Fruit fly (Drosophila melanogaster) whole organism, embryonic: Measurements from ENCODE around the gene Zn72D.

Source experiments
- Abd-B ChIP-seq: fragments of 200-800 bp; sonication (Bioruptor generic); optimal IDR thresholded peaks from 2 replicates; lab custom pipeline; 2018; ENCODE audit warnings: missing biosample characterization, mild to moderate bottlenecking, missing genetic modification characterization, moderate library complexity
- Aef1 ChIP-seq: fragments of 200-800 bp; sonication (Bioruptor generic); IDR thresholded peaks from 3 replicates; pipeline ENCODE4 v1.3.6; 2022; ENCODE audit warnings: missing biosample characterization, missing genetic modification characterization
- B-H1 ChIP-seq: fragments of 200-800 bp; sonication (Bioruptor generic); IDR thresholded peaks from 3 replicates; pipeline ENCODE4 v1.3.6; 2022; ENCODE audit warnings: missing biosample characterization, missing genetic modification characterization
- BEAF-32 ChIP-seq: fragments of 200-800 bp; sonication (Bioruptor generic); optimal IDR thresholded peaks from 3 replicates; lab custom pipeline; 2017; ENCODE audit warnings: missing biosample characterization, missing genetic modification characterization, mild to moderate bottlenecking, moderate library complexity, missing genetic modification reagents
- BtbVII ChIP-seq: fragments of 200-800 bp; sonication (Bioruptor generic); optimal IDR thresholded peaks from 3 replicates; lab custom pipeline; 2017; ENCODE audit warnings: missing biosample characterization, mild to moderate bottlenecking, missing genetic modification characterization
- Bteb2 ChIP-seq: fragments of 200-800 bp; sonication (Bioruptor generic); optimal IDR thresholded peaks from 2 replicates; lab custom pipeline; 2016; ENCODE audit warnings: missing biosample characterization, missing genetic modification characterization
- CG10267 ChIP-seq: fragments of 200-800 bp; sonication (Bioruptor generic); optimal IDR thresholded peaks from 2 replicates; lab custom pipeline; 2018; ENCODE audit warnings: missing biosample characterization, mild to moderate bottlenecking, missing genetic modification characterization, moderate library complexity
- CG12236 ChIP-seq: fragments of 200-800 bp; sonication (Bioruptor generic); optimal IDR thresholded peaks from 2 replicates; lab custom pipeline; 2016; ENCODE audit warnings: missing biosample characterization, missing genetic modification characterization
- CG12391 ChIP-seq: fragments of 200-800 bp; sonication (Bioruptor generic); optimal IDR thresholded peaks from 3 replicates; lab custom pipeline; 2018; ENCODE audit warnings: missing biosample characterization, mild to moderate bottlenecking, missing genetic modification characterization, moderate library complexity
- CG12659 ChIP-seq: fragments of 200-800 bp; sonication (Bioruptor generic); optimal IDR thresholded peaks from 3 replicates; lab custom pipeline; 2017; ENCODE audit warnings: mild to moderate bottlenecking, missing biosample characterization, missing genetic modification reagents, missing genetic modification characterization
- CG14965 ChIP-seq: fragments of 200-800 bp; sonication (Bioruptor generic); optimal IDR thresholded peaks from 2 replicates; lab custom pipeline; 2016; ENCODE audit warnings: missing biosample characterization, missing genetic modification characterization, borderline replicate concordance
- CG1603 ChIP-seq: fragments of 200-800 bp; sonication (Bioruptor generic); optimal IDR thresholded peaks from 2 replicates; lab custom pipeline; 2019; ENCODE audit warnings: missing biosample characterization, mild to moderate bottlenecking, missing genetic modification characterization, moderate library complexity
- CG16813 ChIP-seq: fragments of 200-800 bp; sonication (Bioruptor generic); IDR thresholded peaks from 3 replicates; pipeline ENCODE4 v1.3.6; 2022; ENCODE audit warnings: missing biosample characterization, missing genetic modification characterization; ENCODE audit not compliant: partially characterized antibody
- CG17186 ChIP-seq: fragments of 200-800 bp; sonication (Bioruptor generic); optimal IDR thresholded peaks from 3 replicates; lab custom pipeline; 2017; ENCODE audit warnings: missing biosample characterization, missing genetic modification reagents, missing genetic modification characterization
- CG17612 ChIP-seq: fragments of 200-800 bp; sonication (Bioruptor generic); IDR thresholded peaks from 2 replicates; pipeline ENCODE4 v1.3.6; 2022; ENCODE audit warnings: missing biosample characterization, missing genetic modification characterization
- CG1792 ChIP-seq: fragments of 200-800 bp; sonication (Bioruptor generic); optimal IDR thresholded peaks from 2 replicates; lab custom pipeline; 2016; ENCODE audit warnings: missing biosample characterization, missing genetic modification characterization
- CG18599 ChIP-seq: fragments of 200-800 bp; sonication (Bioruptor generic); optimal IDR thresholded peaks from 3 replicates; lab custom pipeline; 2017; ENCODE audit warnings: missing biosample characterization, missing genetic modification characterization, mild to moderate bottlenecking, moderate library complexity, missing genetic modification reagents
- CG2116 ChIP-seq: fragments of 200-800 bp; sonication (Bioruptor generic); optimal IDR thresholded peaks from 3 replicates; lab custom pipeline; 2018; ENCODE audit warnings: missing biosample characterization, mild to moderate bottlenecking, missing genetic modification characterization
- CG30020 ChIP-seq: fragments of 200-800 bp; optimal IDR thresholded peaks from 2 replicates; lab custom pipeline; 2019; ENCODE audit warnings: missing biosample characterization, mild to moderate bottlenecking, missing genetic modification characterization, moderate library complexity
- CG32532 ChIP-seq: fragments of 200-800 bp; sonication (Bioruptor generic); IDR thresholded peaks from 2 replicates; pipeline ENCODE4 v1.3.6; 2022; ENCODE audit warnings: missing biosample characterization, missing genetic modification characterization
- CG9437 ChIP-seq: fragments of 200-800 bp; sonication (Bioruptor generic); optimal IDR thresholded peaks from 2 replicates; lab custom pipeline; 2018; ENCODE audit warnings: missing biosample characterization, mild to moderate bottlenecking, missing genetic modification characterization
- CG9797 ChIP-seq: fragments of 200-800 bp; sonication (Bioruptor generic); optimal IDR thresholded peaks from 3 replicates; lab custom pipeline; 2018; ENCODE audit warnings: missing biosample characterization, mild to moderate bottlenecking, missing genetic modification characterization
- CkIIα-i1 ChIP-seq: fragments of 200-800 bp; sonication (Bioruptor generic); IDR thresholded peaks from 2 replicates; pipeline ENCODE4 v1.3.6; 2022; ENCODE audit warnings: missing biosample characterization, missing genetic modification characterization
- D19A ChIP-seq: fragments of 200-800 bp; optimal IDR thresholded peaks from 3 replicates; lab custom pipeline; 2019; ENCODE audit warnings: missing biosample characterization, mild to moderate bottlenecking, missing genetic modification characterization, moderate library complexity
- Dp ChIP-seq: fragments of 200-800 bp; sonication (Bioruptor generic); optimal IDR thresholded peaks from 2 replicates; lab custom pipeline; 2018; ENCODE audit warnings: missing biosample characterization, mild to moderate bottlenecking, missing genetic modification characterization, moderate library complexity
- Dref ChIP-seq: fragments of 200-800 bp; sonication (Bioruptor generic); IDR thresholded peaks from 2 replicates; pipeline ENCODE4 v1.3.6; 2022; ENCODE audit warnings: missing biosample characterization, missing genetic modification characterization
- E2f2 ChIP-seq: fragments of 200-800 bp; sonication (Bioruptor generic); IDR thresholded peaks from 2 replicates; pipeline ENCODE4 v1.3.6; 2022; ENCODE audit warnings: missing biosample characterization, missing genetic modification characterization
- H2.0 ChIP-seq: fragments of 200-800 bp; sonication (Bioruptor generic); IDR thresholded peaks from 2 replicates; pipeline ENCODE4 v1.3.6; 2022; ENCODE audit warnings: missing biosample characterization, missing genetic modification characterization
- Hand ChIP-seq: fragments of 200-800 bp; sonication (Bioruptor generic); optimal IDR thresholded peaks from 2 replicates; lab custom pipeline; 2017; ENCODE audit warnings: mild to moderate bottlenecking, missing biosample characterization, missing genetic modification reagents, missing genetic modification characterization
- MBD-R2 ChIP-seq: fragments of 200-800 bp; sonication (Bioruptor generic); IDR thresholded peaks from 2 replicates; pipeline ENCODE4 v1.3.6; 2022; ENCODE audit warnings: missing biosample characterization, missing genetic modification characterization
- Med ChIP-seq: fragments of 200-800 bp; sonication (Bioruptor generic); peaks from one replicate; lab custom pipeline; 2016; ENCODE audit warnings: missing biosample characterization, missing genetic modification characterization, mild to moderate bottlenecking, inconsistent platforms, moderate library complexity
- NC2β ChIP-seq: fragments of 200-800 bp; sonication (Bioruptor generic); optimal IDR thresholded peaks from 2 replicates; lab custom pipeline; 2016; ENCODE audit warnings: missing biosample characterization, missing genetic modification characterization
- Nf-YB ChIP-seq: fragments of 200-800 bp; sonication (Bioruptor generic); optimal IDR thresholded peaks from 3 replicates; lab custom pipeline; 2019; ENCODE audit warnings: missing biosample characterization, mild to moderate bottlenecking, missing genetic modification characterization, moderate library complexity
- Optix ChIP-seq: fragments of 200-800 bp; sonication (Bioruptor generic); IDR thresholded peaks from 3 replicates; pipeline ENCODE4 v1.3.6; 2022; ENCODE audit warnings: missing biosample characterization, missing genetic modification characterization
- Usf ChIP-seq: fragments of 200-800 bp; sonication (Bioruptor generic); optimal IDR thresholded peaks from 2 replicates; lab custom pipeline; 2017; ENCODE audit warnings: missing genotype, missing biosample characterization, missing genetic modification characterization
- Xrp1 ChIP-seq: fragments of 200-800 bp; sonication (Bioruptor generic); IDR thresholded peaks from 2 replicates; pipeline ENCODE4 v1.3.6; 2022; ENCODE audit warnings: missing biosample characterization, missing genetic modification characterization
- YL-1 ChIP-seq: fragments of 200-800 bp; sonication (Bioruptor generic); optimal IDR thresholded peaks from 3 replicates; lab custom pipeline; 2017; ENCODE audit warnings: missing biosample characterization, mild to moderate bottlenecking, missing genetic modification characterization
- chif ChIP-seq, 2 experiments: fragments of 200-800 bp; sonication (Bioruptor generic); optimal IDR thresholded peaks; 3 replicates each; lab custom pipeline; 2016; ENCODE audit warnings: missing biosample characterization in 2 of 2, missing genetic modification characterization in 2 of 2
- esg ChIP-seq: fragments of 200-800 bp; sonication (Bioruptor generic); conservative IDR thresholded peaks from 2 replicates; pipeline ENCODE4 v1.3.6; 2022; ENCODE audit warnings: missing biosample characterization, missing genetic modification characterization
- gcm2 ChIP-seq: fragments of 200-800 bp; sonication (Bioruptor generic); optimal IDR thresholded peaks from 2 replicates; lab custom pipeline; 2016; ENCODE audit warnings: missing biosample characterization, missing genetic modification characterization
- gfzf ChIP-seq: fragments of 200-800 bp; sonication (Bioruptor generic); optimal IDR thresholded peaks from 2 replicates; lab custom pipeline; 2016; ENCODE audit warnings: missing biosample characterization, mild to moderate bottlenecking, missing genetic modification characterization, moderate library complexity
- gro ChIP-seq: fragments of 200-800 bp; sonication (Bioruptor generic); optimal IDR thresholded peaks from 2 replicates; lab custom pipeline; 2016; ENCODE audit warnings: missing biosample characterization, missing genetic modification characterization
- maf-S ChIP-seq: fragments of 200-800 bp; sonication (Bioruptor generic); optimal IDR thresholded peaks from 2 replicates; lab custom pipeline; 2016; ENCODE audit warnings: missing biosample characterization, missing genetic modification characterization
- phol ChIP-seq: fragments of 200-800 bp; sonication (Bioruptor generic); optimal IDR thresholded peaks from 3 replicates; lab custom pipeline; 2018; ENCODE audit warnings: missing biosample characterization, mild to moderate bottlenecking, missing genetic modification characterization, moderate library complexity
- pzg ChIP-seq: fragments of 200-800 bp; sonication (Bioruptor generic); optimal IDR thresholded peaks from 3 replicates; lab custom pipeline; 2018; ENCODE audit warnings: missing biosample characterization, mild to moderate bottlenecking, missing genetic modification characterization, moderate library complexity
- shn ChIP-seq: fragments of 200-800 bp; sonication (Bioruptor generic); optimal IDR thresholded peaks from 3 replicates; lab custom pipeline; 2016; ENCODE audit warnings: missing biosample characterization, missing genetic modification characterization
- stwl ChIP-seq: fragments of 200-800 bp; sonication (Bioruptor generic); optimal IDR thresholded peaks from 3 replicates; lab custom pipeline; 2018; ENCODE audit warnings: missing biosample characterization, mild to moderate bottlenecking, missing genetic modification characterization, moderate library complexity
- trem ChIP-seq: fragments of 200-800 bp; optimal IDR thresholded peaks from 3 replicates; lab custom pipeline; 2019; ENCODE audit warnings: missing biosample characterization, mild to moderate bottlenecking, missing genetic modification characterization, moderate library complexity
- tup ChIP-seq: fragments of 200-800 bp; sonication (Bioruptor generic); optimal IDR thresholded peaks from 2 replicates; lab custom pipeline; 2016; ENCODE audit warnings: missing biosample characterization, mild to moderate bottlenecking, missing genetic modification characterization, moderate library complexity

The Zn72D gene

dm6 chr3L:16121791-16122190 is 9.4 kb upstream of the Zn72D start, which contains the start of gene Strump (continued):
- TF ChIP-seq Usf: no peak
- TF ChIP-seq D19A: peak; percentile 43
- peak; percentile 95 for TF ChIP-seq E2f2 (GFP tag; lab: Robert Waterston, UW)
- peak; percentile 81 for TF ChIP-seq gfzf (GFP tag; lab: Kevin White, UChicago)
- TF ChIP-seq gro (GFP tag; lab: Kevin White, UChicago): peak; percentile 12
- peak; percentile 16 for TF ChIP-seq CG12659 (GFP tag; lab: Kevin White, UChicago)
- no peak for TF ChIP-seq Optix (GFP tag; lab: Robert Waterston, UW)
- peak; percentile 70 for TF ChIP-seq CG9797 (GFP tag; lab: Kevin White, UChicago)
- no peak for TF ChIP-seq tup (GFP tag; lab: Kevin White, UChicago)
- TF ChIP-seq pzg (GFP tag; lab: Kevin White, UChicago): peak; percentile 73
- TF ChIP-seq CG14965: no peak
- no peak for TF ChIP-seq Bteb2
- peak; percentile 78 for TF ChIP-seq YL-1 (GFP tag; lab: Kevin White, UChicago)
- TF ChIP-seq phol (tag; lab: Kevin White, UChicago): no peak
- no peak for TF ChIP-seq CG12236 (GFP tag; lab: Kevin White, UChicago)
- TF ChIP-seq Dp (GFP tag; lab: Kevin White, UChicago): peak; percentile 97
- TF ChIP-seq CG10267 (tag; lab: Kevin White, UChicago): peak; percentile 39
- peak; percentile 32 for TF ChIP-seq trem (tag; lab: Kevin White, UChicago)
- peak; percentile 30 for TF ChIP-seq BEAF-32 (GFP tag; lab: Kevin White, UChicago)
- TF ChIP-seq CG18599 (GFP tag; lab: Kevin White, UChicago): no peak
- no peak for TF ChIP-seq CG32532 (GFP tag; lab: Robert Waterston, UW)
- peak; percentile 25 for TF ChIP-seq CG2116 (GFP tag; lab: Kevin White, UChicago)
- TF ChIP-seq CG17186: no peak
- no peak for TF ChIP-seq CG16813 (GFP tag; lab: Robert Waterston, UW)
- TF ChIP-seq Med: peak; percentile 40
- no peak for TF ChIP-seq BtbVII (GFP tag; lab: Kevin White, UChicago)
- peak; percentile 68 for TF ChIP-seq MBD-R2
- TF ChIP-seq stwl (tag; lab: Kevin White, UChicago): peak; percentile 88
- TF ChIP-seq Aef1 (GFP tag; lab: Robert Waterston, UW): no peak

DNA sequence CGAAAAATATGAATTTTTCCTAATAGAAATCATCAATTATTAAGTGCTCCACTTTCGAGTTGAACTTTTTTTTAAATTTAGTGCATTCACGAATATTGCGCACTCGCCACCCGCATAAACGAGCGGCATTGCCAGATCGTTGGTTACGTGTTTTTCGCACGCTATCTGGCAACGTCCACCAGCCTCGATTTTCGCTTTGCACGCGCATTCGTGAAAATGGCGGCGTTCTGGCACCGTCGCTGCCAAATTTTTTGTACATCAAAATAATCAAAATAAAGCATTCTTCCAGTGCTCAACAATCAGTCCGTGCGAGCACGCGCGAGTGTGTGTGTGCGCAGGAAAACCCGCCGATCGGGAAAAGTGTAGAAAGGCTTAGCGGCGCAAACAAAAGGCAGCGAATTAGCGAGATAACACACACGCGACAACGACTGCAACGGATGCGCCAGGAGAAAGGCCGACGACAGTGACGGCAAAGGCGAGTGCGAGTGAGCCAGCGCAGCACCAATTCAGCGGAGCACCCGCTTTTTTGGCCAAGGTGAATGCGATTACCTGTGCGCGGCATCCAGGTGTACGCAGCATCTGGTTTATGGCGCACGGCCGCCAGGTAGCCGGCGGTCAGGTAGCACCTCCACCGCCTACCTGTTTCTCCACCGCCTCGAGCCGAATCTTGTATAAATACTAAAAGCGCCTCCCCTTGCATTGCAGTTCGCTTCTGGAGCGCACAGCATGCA is 1.3 kb upstream of the Zn72D start:
- TF ChIP-seq Nf-YB (GFP tag; lab: Kevin White, UChicago) (peak; percentile 67), Xrp1 (GFP tag; lab: Robert Waterston, UW) (peak; percentile 84), B-H1 (peak; percentile 71; the same call in 2 of the 3 replicates), maf-S (peak; percentile 82), NC2β (peak; percentile 73), Bteb2 (peak; percentile 73), Abd-B (GFP tag; lab: Kevin White, UChicago) (no peak), CkIIα-i1 (GFP tag; lab: Robert Waterston, UW) (no peak), gcm2 (GFP tag; lab: Kevin White, UChicago) (no peak), CG30020 (tag; lab: Kevin White, UChicago) (peak; percentile 59), CG17612 (GFP tag; lab: Robert Waterston, UW) (no peak), esg (GFP tag; lab: Robert Waterston, UW) (peak; percentile 75), chif (GFP tag; optimal IDR thresholded peaks at IDR 0.05; lab: Kevin White, UChicago) (peak; percentile 75 to 77), Dref (GFP tag; lab: Robert Waterston, UW) (peak; percentile 46), CG1603 (tag; lab: Kevin White, UChicago) (peak; percentile 87), Hand (GFP tag; lab: Kevin White, UChicago) (peak; percentile 78), H2.0 (GFP tag; lab: Robert Waterston, UW) (peak; percentile 67), CG9437 (peak; percentile 63), CG1792 (GFP tag; lab: Kevin White, UChicago) (peak; percentile 86), CG12391 (tag; lab: Kevin White, UChicago) (peak; percentile 90), CG32532 (GFP tag; lab: Robert Waterston, UW) (peak; percentile 88), shn (GFP tag; lab: Kevin White, UChicago) (peak; percentile 84)
